Worm (Caenorhabditis elegans) whole organism, L1 larva: ENCODE data around the gene F19B2.7.

ENCODE experiments used
- Y116A8C.19 ChIP-seq: sonication (generic microtip); optimal IDR thresholded peaks from 2 replicates; lab custom pipeline; 2016; ENCODE audit warnings: missing compliant biosample characterization, missing genetic modification characterization, borderline replicate concordance
- egl-27 ChIP-seq, 2 experiments: fragments of 150-350 bp in 1 of 2; sonication (generic microtip); optimal IDR thresholded peaks; 3 replicates each; lab custom pipeline; 2017 to 2018; ENCODE audit warnings: missing biosample characterization in 2 of 2, missing genetic modification characterization in 2 of 2, missing genetic modification reagents in 2 of 2
- elt-2 ChIP-seq: sonication (generic microtip); optimal IDR thresholded peaks from 2 replicates; lab custom pipeline; 2016; ENCODE audit warnings: missing genetic modification characterization, mild to moderate bottlenecking, inconsistent platforms, missing compliant biosample characterization, missing genetic modification reagents
- fkh-10 ChIP-seq: sonication (generic microtip); optimal IDR thresholded peaks from 2 replicates; lab custom pipeline; 2017; ENCODE audit warnings: missing biosample characterization, missing genetic modification reagents, missing genetic modification characterization
- lin-13 ChIP-seq: fragments of 150-350 bp; optimal IDR thresholded peaks from 2 replicates; lab custom pipeline; 2014; ENCODE audit warnings: missing biosample characterization, missing genetic modification reagents, missing genetic modification characterization
- lin-39 ChIP-seq: fragments of 150-350 bp; optimal IDR thresholded peaks from 2 replicates; lab custom pipeline; 2014; ENCODE audit warnings: missing biosample characterization, missing genetic modification reagents, missing genetic modification characterization
- lir-3 ChIP-seq: sonication (generic microtip); optimal IDR thresholded peaks from 2 replicates; lab custom pipeline; 2016; ENCODE audit warnings: mild to moderate bottlenecking, missing genetic modification characterization, moderate library complexity, missing compliant biosample characterization; ENCODE audit not compliant: poor library complexity
- lsy-2 ChIP-seq, 2 experiments: fragments of 150-350 bp; optimal IDR thresholded peaks; 2 replicates each; lab custom pipeline; 2014; ENCODE audit warnings: missing biosample characterization in 2 of 2, missing genetic modification characterization in 2 of 2
- mep-1 ChIP-seq: fragments of 150-350 bp; optimal IDR thresholded peaks from 2 replicates; lab custom pipeline; 2014; ENCODE audit warnings: missing biosample characterization, missing genetic modification characterization
- pqm-1 ChIP-seq: sonication (generic microtip); optimal IDR thresholded peaks from 3 replicates; lab custom pipeline; 2017; ENCODE audit warnings: missing biosample characterization, missing genetic modification characterization
- snpc-4 ChIP-seq: fragments of 150-350 bp; optimal IDR thresholded peaks from 2 replicates; lab custom pipeline; 2014; ENCODE audit warnings: missing biosample characterization, missing genetic modification characterization
- sup-37 ChIP-seq: fragments of 200-800 bp; sonication (Bioruptor generic); optimal IDR thresholded peaks from 2 replicates; lab custom pipeline; 2018; ENCODE audit warnings: mild to moderate bottlenecking, missing genetic modification characterization, missing compliant biosample characterization
- unc-62 ChIP-seq: fragments of 150-350 bp; optimal IDR thresholded peaks from 2 replicates; lab custom pipeline; 2014; ENCODE audit warnings: missing biosample characterization, missing genetic modification reagents, missing genetic modification characterization
- unc-86 ChIP-seq: sonication (generic microtip); optimal IDR thresholded peaks from 2 replicates; lab custom pipeline; 2016; ENCODE audit warnings: missing genetic modification characterization, missing compliant biosample characterization

ce11 chrV:20147662-20148245, 3.8 kb upstream of the F19B2.7 start, which contains the start of gene Y113G7A.13:
- TF ChIP-seq snpc-4 (tag; lab: Kevin White, UChicago) (no peak), lsy-2 (tag; optimal IDR thresholded peaks at IDR 0.05; lab: Kevin White, UChicago) (no peak), lin-13 (no peak), fkh-10 (no peak), elt-2 (peak; percentile 88), mep-1 (tag; lab: Kevin White, UChicago) (no peak), sup-37 (GFP tag; lab: Kevin White, UChicago) (no peak), unc-86 (tag; lab: Kevin White, UChicago) (no peak), lir-3 (no peak), pqm-1 (tag; lab: Kevin White, UChicago) (peak; percentile 67), unc-62 (GFP tag; lab: Kevin White, UChicago) (no peak), lin-39 (tag; lab: Kevin White, UChicago) (no peak), Y116A8C.19 (tag; lab: Kevin White, UChicago) (no peak), egl-27 (tag; optimal IDR thresholded peaks at IDR 0.05; lab: Kevin White, UChicago) (no peak)
